Worm (Caenorhabditis elegans) whole organism, L4 larva: ENCODE results near the gene fbxb-20.
A peak's percentile ranks its signal among the peaks of the same experiment; 100 is the strongest.
"Not testable (repeated sequence)": the region's sequence is repeated elsewhere in the genome, so short reads cannot be mapped to it uniquely, and the experiment has no call there.

ENCODE experiments used
- ceh-32 ChIP-seq: sonication (generic microtip); optimal IDR thresholded peaks from 2 replicates; lab custom pipeline; 2016; ENCODE audit warnings: mild to moderate bottlenecking, missing genetic modification characterization, missing compliant biosample characterization; ENCODE audit not compliant: poor library complexity
- ces-1 ChIP-seq: fragments of 150-350 bp; sonication (generic microtip); optimal IDR thresholded peaks from 4 replicates; lab custom pipeline; 2014; ENCODE audit warnings: missing biosample characterization, missing genetic modification reagents, missing genetic modification characterization
- daf-12 ChIP-seq: fragments of 150-350 bp; optimal IDR thresholded peaks from 2 replicates; lab custom pipeline; 2014; ENCODE audit warnings: missing biosample characterization, missing genetic modification reagents, missing genetic modification characterization
- dmd-6 ChIP-seq: fragments of 200-800 bp; sonication (Bioruptor generic); IDR thresholded peaks from 2 replicates; pipeline ENCODE4 v1.3.6; 2022; ENCODE audit warnings: missing genetic modification reagents, missing genetic modification characterization, missing compliant biosample characterization
- egl-43 ChIP-seq: fragments of 200-800 bp; sonication (Bioruptor generic); IDR thresholded peaks from 2 replicates; pipeline ENCODE4 v1.3.6; 2022; ENCODE audit warnings: missing genetic modification reagents, missing genetic modification characterization, missing compliant biosample characterization
- fkh-10 ChIP-seq: fragments of 150-350 bp; optimal IDR thresholded peaks from 2 replicates; lab custom pipeline; 2014; ENCODE audit warnings: missing biosample characterization, missing genetic modification reagents, missing genetic modification characterization
- gei-8 ChIP-seq: fragments of 200-800 bp; sonication (Bioruptor generic); optimal IDR thresholded peaks from 2 replicates; lab custom pipeline; 2018; ENCODE audit warnings: mild to moderate bottlenecking, missing genetic modification characterization, missing compliant biosample characterization
- jun-1 ChIP-seq: fragments of 150-350 bp; optimal IDR thresholded peaks from 2 replicates; lab custom pipeline; 2014; ENCODE audit warnings: missing biosample characterization, missing genetic modification reagents, missing genetic modification characterization
- lin-15B ChIP-seq: fragments of 150-350 bp; sonication (generic microtip); optimal IDR thresholded peaks from 3 replicates; lab custom pipeline; 2014; ENCODE audit warnings: missing biosample characterization, missing genetic modification characterization
- nhr-11 ChIP-seq: fragments of 150-350 bp; optimal IDR thresholded peaks from 2 replicates; lab custom pipeline; 2014; ENCODE audit warnings: missing biosample characterization, missing genetic modification characterization
- unc-39 ChIP-seq: sonication (generic microtip); optimal IDR thresholded peaks from 2 replicates; lab custom pipeline; 2017; ENCODE audit warnings: missing biosample characterization, missing genetic modification characterization
- unc-62 ChIP-seq, 3 experiments: fragments of 150-350 bp in 1 of 3; sonication (generic microtip); optimal IDR thresholded peaks in 2 of 3; peaks in 1 of 3; 1 replicate in 1 of 3; 2 replicates in 2 of 3; lab custom pipeline; 2014 to 2017; ENCODE audit warnings: missing biosample characterization in 3 of 3, missing genetic modification characterization in 3 of 3, missing genetic modification reagents in 3 of 3, missing genotype in 1 of 3

DNA sequence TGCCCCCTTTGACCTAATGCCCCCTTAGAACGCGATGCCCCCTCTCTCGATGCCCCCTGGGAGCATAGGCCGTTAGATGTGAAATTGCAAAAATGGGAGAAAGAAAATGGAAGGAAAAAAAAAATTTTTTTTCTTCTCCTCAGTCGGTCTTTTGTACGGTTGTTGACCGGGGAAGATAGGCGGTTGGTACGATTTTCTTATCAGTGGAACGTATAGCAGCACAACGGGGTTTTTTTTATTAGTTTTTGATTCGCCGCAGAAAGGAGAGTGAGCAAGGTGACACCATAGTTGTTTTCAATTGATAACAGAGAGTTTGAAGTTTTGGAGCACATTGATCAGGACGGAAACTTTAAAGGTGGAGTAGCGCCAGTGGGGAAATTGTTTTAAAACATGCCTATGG is 9.3 kb upstream of the fbxb-20 start:
- not testable (repeated sequence) for TF ChIP-seq ces-1; jun-1 (tag; lab: Kevin White, UChicago); fkh-10; nhr-11 (tag; lab: Kevin White, UChicago); ceh-32 (tag; lab: Kevin White, UChicago); lin-15B (tag; lab: Kevin White, UChicago); unc-62 (GFP tag; optimal IDR thresholded peaks at IDR 0.05 in 1 of 2; lab: Kevin White, UChicago); unc-62 (tag; optimal IDR thresholded peaks at IDR 0.05; lab: Kevin White, UChicago); unc-39 (tag; lab: Kevin White, UChicago); gei-8 (GFP tag; lab: Kevin White, UChicago); daf-12; egl-43 (GFP tag; lab: Robert Waterston, UW)
- TF ChIP-seq dmd-6 (GFP tag; lab: Robert Waterston, UW) = peak; percentile 88
